Worm (Caenorhabditis elegans) whole organism, mixed stage, embryonic: ENCODE results near the gene fbxc-22.
"Not testable (repeated sequence)": the region's sequence is repeated elsewhere in the genome, so short reads cannot be mapped to it uniquely, and the experiment has no call there.

Experiments used
- M03D4.4 ChIP-seq: sonication (generic microtip); optimal IDR thresholded peaks from 2 replicates; lab custom pipeline; 2017; ENCODE audit warnings: mild to moderate bottlenecking, missing genetic modification characterization, missing compliant biosample characterization
- bed-3 ChIP-seq: fragments of 200-800 bp; sonication (Bioruptor generic); optimal IDR thresholded peaks from 3 replicates; lab custom pipeline; 2018; ENCODE audit warnings: mild to moderate bottlenecking, missing genetic modification characterization, moderate library complexity, missing compliant biosample characterization
- blmp-1 ChIP-seq: fragments of 150-350 bp; optimal IDR thresholded peaks from 2 replicates; lab custom pipeline; 2014; ENCODE audit warnings: missing biosample characterization, missing genetic modification characterization
- ceh-39 ChIP-seq: fragments of 150-350 bp; optimal IDR thresholded peaks from 2 replicates; lab custom pipeline; 2014; ENCODE audit warnings: missing biosample characterization, missing genetic modification characterization
- ceh-43 ChIP-seq: fragments of 200-800 bp; sonication (Bioruptor generic); optimal IDR thresholded peaks from 2 replicates; lab custom pipeline; 2018; ENCODE audit warnings: mild to moderate bottlenecking, missing genetic modification characterization, moderate library complexity, missing compliant biosample characterization
- ceh-83 ChIP-seq: fragments of 200-800 bp; sonication (Bioruptor generic); optimal IDR thresholded peaks from 2 replicates; lab custom pipeline; 2018; ENCODE audit warnings: mild to moderate bottlenecking, missing genetic modification characterization, missing compliant biosample characterization
- ces-1 ChIP-seq: fragments of 150-350 bp; optimal IDR thresholded peaks from 2 replicates; lab custom pipeline; 2014; ENCODE audit warnings: missing biosample characterization, missing genetic modification reagents, missing genetic modification characterization
- elt-1 ChIP-seq: sonication (generic microtip); optimal IDR thresholded peaks from 2 replicates; lab custom pipeline; 2017; ENCODE audit warnings: missing genetic modification characterization, mild to moderate bottlenecking, missing compliant biosample characterization, antibody characterized with exemption, moderate library complexity, borderline replicate concordance; ENCODE audit not compliant: insufficient read depth
- elt-3 ChIP-seq: fragments of 150-350 bp; optimal IDR thresholded peaks from 2 replicates; lab custom pipeline; 2014; ENCODE audit warnings: missing biosample characterization, missing genetic modification characterization
- flh-1 ChIP-seq: fragments of 200-800 bp; sonication (Bioruptor generic); optimal IDR thresholded peaks from 2 replicates; lab custom pipeline; 2018; ENCODE audit warnings: mild to moderate bottlenecking, missing genetic modification characterization, moderate library complexity, missing compliant biosample characterization
- ham-2 ChIP-seq: fragments of 200-800 bp; sonication (Bioruptor generic); optimal IDR thresholded peaks from 2 replicates; lab custom pipeline; 2018; ENCODE audit warnings: mild to moderate bottlenecking, missing genetic modification characterization, missing compliant biosample characterization
- hlh-1 ChIP-seq: fragments of 150-350 bp; optimal IDR thresholded peaks from 2 replicates; lab custom pipeline; 2014; ENCODE audit warnings: missing biosample characterization, missing genetic modification reagents, missing genetic modification characterization
- lin-32 ChIP-seq: fragments of 200-800 bp; sonication (Bioruptor generic); optimal IDR thresholded peaks from 2 replicates; lab custom pipeline; 2018; ENCODE audit warnings: mild to moderate bottlenecking, missing genetic modification characterization, missing compliant biosample characterization
- lsy-2 ChIP-seq: fragments of 150-350 bp; optimal IDR thresholded peaks from 2 replicates; lab custom pipeline; 2014; ENCODE audit warnings: missing biosample characterization, missing genetic modification characterization
- mab-5 ChIP-seq: fragments of 150-350 bp; optimal IDR thresholded peaks from 2 replicates; lab custom pipeline; 2014; ENCODE audit warnings: missing biosample characterization, missing genetic modification characterization
- mep-1 ChIP-seq: fragments of 150-350 bp; optimal IDR thresholded peaks from 2 replicates; lab custom pipeline; 2017; ENCODE audit warnings: missing biosample characterization, missing genetic modification reagents, missing genetic modification characterization, inconsistent platforms
- mls-2 ChIP-seq: sonication (generic microtip); optimal IDR thresholded peaks from 2 replicates; lab custom pipeline; 2016; ENCODE audit warnings: mild to moderate bottlenecking, missing genetic modification characterization, moderate library complexity, missing compliant biosample characterization
- nhr-12 ChIP-seq: fragments of 150-350 bp; optimal IDR thresholded peaks from 2 replicates; lab custom pipeline; 2014; ENCODE audit warnings: missing biosample characterization, missing genetic modification characterization
- nhr-2 ChIP-seq: fragments of 150-350 bp; optimal IDR thresholded peaks from 2 replicates; lab custom pipeline; 2014; ENCODE audit warnings: missing biosample characterization, missing genetic modification characterization
- nhr-237 ChIP-seq: fragments of 150-350 bp; optimal IDR thresholded peaks from 2 replicates; lab custom pipeline; 2014; ENCODE audit warnings: missing biosample characterization, missing genetic modification characterization
- nhr-76 ChIP-seq: sonication (generic microtip); optimal IDR thresholded peaks from 2 replicates; lab custom pipeline; 2017; ENCODE audit warnings: missing biosample characterization, missing genetic modification characterization
- pha-4 ChIP-seq: fragments of 150-350 bp; optimal IDR thresholded peaks from 2 replicates; lab custom pipeline; 2018; ENCODE audit warnings: missing biosample characterization, missing genetic modification reagents, missing genetic modification characterization
- sem-2 ChIP-seq: fragments of 200-800 bp; sonication (Bioruptor generic); optimal IDR thresholded peaks from 2 replicates; lab custom pipeline; 2018; ENCODE audit warnings: mild to moderate bottlenecking, missing genetic modification characterization, missing compliant biosample characterization
- sptf-1 ChIP-seq: sonication (generic microtip); optimal IDR thresholded peaks from 2 replicates; lab custom pipeline; 2017; ENCODE audit warnings: mild to moderate bottlenecking, missing genetic modification characterization, moderate library complexity, missing compliant biosample characterization
- tbx-8 ChIP-seq: fragments of 200-800 bp; sonication (Bioruptor generic); optimal IDR thresholded peaks from 2 replicates; lab custom pipeline; 2018; ENCODE audit warnings: mild to moderate bottlenecking, missing genetic modification characterization, moderate library complexity, missing compliant biosample characterization
- unc-120 ChIP-seq: sonication (generic microtip); optimal IDR thresholded peaks from 2 replicates; lab custom pipeline; 2017; ENCODE audit warnings: missing genetic modification characterization, missing compliant biosample characterization; ENCODE audit not compliant: poor library complexity, severe bottlenecking
- zip-8 ChIP-seq: fragments of 150-350 bp; optimal IDR thresholded peaks from 2 replicates; lab custom pipeline; 2014; ENCODE audit warnings: missing biosample characterization, missing genetic modification characterization
- ztf-11 ChIP-seq: fragments of 150-350 bp; optimal IDR thresholded peaks from 2 replicates; lab custom pipeline; 2014; ENCODE audit warnings: missing biosample characterization, missing genetic modification characterization

Gene fbxc-22

ce11 chrII:1660888-1661287 is 30.0 kb downstream of the fbxc-22 start, which contains the start of gene ZC204.13:
Gene ZC204.13 (minus strand): TSS chrII:1660988.
- TF ChIP-seq mab-5 (tag; lab: Kevin White, UChicago); mep-1; sptf-1: not testable (repeated sequence)
- TF ChIP-seq, all 35 proteins: peak for 0; not testable (repeated sequence) for 35

DNA sequence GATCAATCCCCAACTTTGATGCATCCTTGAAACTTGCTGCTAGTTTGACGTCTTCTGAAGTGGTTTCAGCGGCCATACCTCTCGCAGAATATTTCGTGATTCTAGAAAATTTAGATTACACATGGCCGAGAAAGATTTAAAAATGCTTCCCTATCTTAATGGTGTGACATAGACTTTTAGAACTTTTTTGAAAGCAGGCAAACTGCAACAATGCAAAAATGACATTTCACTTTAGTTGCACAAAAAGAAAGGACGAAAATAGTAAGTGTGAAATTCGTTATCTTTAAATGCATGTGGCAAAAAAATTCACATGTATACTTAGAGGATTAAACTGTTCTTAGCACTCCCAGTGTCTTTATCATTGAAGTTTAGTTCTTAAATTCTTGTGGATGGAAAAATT is 33.7 kb downstream of the fbxc-22 start, which contains the start of gene ZC204.12:
ZC204.12 (minus strand) TSS at position 101 of the 400 bp plus-strand sequence.
- TF ChIP-seq elt-1 (tag; lab: Kevin White, UChicago) (no peak), ces-1 (no peak), ceh-39 (no peak), sptf-1 (no peak), ztf-11 (tag; lab: Kevin White, UChicago) (no peak), M03D4.4 (tag; lab: Kevin White, UChicago) (no peak), ham-2 (GFP tag; lab: Kevin White, UChicago) (no peak), nhr-237 (no peak)

ce11 chrII:1654917-1655316 is 36.0 kb downstream of the fbxc-22 start, which contains the start of gene btb-12:
Gene btb-12 (plus strand): TSS chrII:1655217.
- TF ChIP-seq flh-1 (no peak), ceh-39 (peak; percentile 6), mab-5 (tag; lab: Kevin White, UChicago) (no peak), ham-2 (GFP tag; lab: Kevin White, UChicago) (no peak)

- TF ChIP-seq mls-2 (tag; lab: Kevin White, UChicago) (no peak), ces-1 (no peak), nhr-76 (no peak), sem-2 (GFP tag; lab: Kevin White, UChicago) (no peak), nhr-2 (no peak), ceh-39 (no peak), nhr-12 (tag; lab: Kevin White, UChicago) (no peak), ceh-43 (no peak), hlh-1 (tag; lab: Kevin White, UChicago) (no peak), ztf-11 (tag; lab: Kevin White, UChicago) (no peak), unc-120 (no peak), lin-32 (GFP tag; lab: Kevin White, UChicago) (no peak), lsy-2 (tag; lab: Kevin White, UChicago) (no peak), elt-1 (tag; lab: Kevin White, UChicago) (no peak), sptf-1 (no peak), zip-8 (tag; lab: Kevin White, UChicago) (no peak), bed-3 (GFP tag; lab: Kevin White, UChicago) (no peak), mab-5 (tag; lab: Kevin White, UChicago) (no peak), nhr-237 (no peak)
- TF ChIP-seq, all 35 proteins: peak for 0
Measured at ce11 chrII:1653397-1653796, 37.5 kb downstream of the fbxc-22 start, which contains the start of gene fbxb-15. Gene fbxb-15 (minus strand): TSS chrII:1653497.

- TF ChIP-seq nhr-12 (tag; lab: Kevin White, UChicago) (no peak), ham-2 (GFP tag; lab: Kevin White, UChicago) (no peak), ceh-83 (GFP tag; lab: Kevin White, UChicago) (no peak), unc-120 (no peak)
Measured at ce11 chrII:1651804-1652203, 39.1 kb downstream of the fbxc-22 start, which contains the start of gene fbxb-16. Gene fbxb-16 (minus strand): TSS chrII:1651904.

ce11 chrII:1650502-1650901 is 40.4 kb downstream of the fbxc-22 start, which contains the start of gene fbxb-20:
Gene fbxb-20 (minus strand): TSS chrII:1650602.
- TF ChIP-seq unc-120 (no peak), nhr-12 (tag; lab: Kevin White, UChicago) (no peak), elt-3 (no peak)
- TF ChIP-seq, all 35 proteins: peak for 0

DNA sequence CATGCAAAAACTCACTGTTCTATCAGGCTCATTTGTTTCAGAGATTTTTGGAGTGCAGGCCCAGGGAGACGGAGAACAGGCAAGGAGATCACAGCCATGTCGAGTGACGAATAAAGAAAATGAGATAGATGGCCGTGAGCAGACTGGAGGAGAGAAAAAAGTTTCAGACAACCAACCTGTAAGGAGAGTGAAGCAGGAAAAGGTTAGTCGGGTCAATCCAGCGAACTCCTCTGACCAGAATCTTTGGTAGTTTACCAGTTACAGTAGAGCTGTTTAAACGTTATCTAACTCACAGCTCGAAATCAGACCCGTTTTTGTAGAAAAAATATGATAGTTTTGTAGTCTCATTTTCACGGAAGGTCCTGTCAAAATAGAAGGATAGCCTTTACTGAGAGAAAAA is 42.1 kb downstream of the fbxc-22 start, which contains the start of gene fbxb-21:
fbxb-21 (minus strand) TSS at position 101 of the 400 bp plus-strand sequence.
- no peak for TF ChIP-seq lsy-2 (tag; lab: Kevin White, UChicago)
- no peak for TF ChIP-seq flh-1
- no peak for TF ChIP-seq blmp-1
- no peak for TF ChIP-seq tbx-8 (GFP tag; lab: Kevin White, UChicago)
- no peak for TF ChIP-seq ceh-39
- TF ChIP-seq nhr-12 (tag; lab: Kevin White, UChicago), result no peak
- no peak for TF ChIP-seq M03D4.4 (tag; lab: Kevin White, UChicago)
- no peak for TF ChIP-seq ces-1
- no peak for TF ChIP-seq pha-4
- no peak for TF ChIP-seq unc-120
- TF ChIP-seq zip-8 (tag; lab: Kevin White, UChicago), result no peak
- TF ChIP-seq ztf-11 (tag; lab: Kevin White, UChicago), result no peak
- no peak for TF ChIP-seq hlh-1 (tag; lab: Kevin White, UChicago)
